Worm (Caenorhabditis elegans) whole organism, mixed stage, embryonic: ENCODE results near the gene lec-4.

Experiments used
- M03D4.4 ChIP-seq: sonication (generic microtip); optimal IDR thresholded peaks from 2 replicates; lab custom pipeline; 2017; ENCODE audit warnings: mild to moderate bottlenecking, missing genetic modification characterization, missing compliant biosample characterization
- bed-3 ChIP-seq: fragments of 200-800 bp; sonication (Bioruptor generic); optimal IDR thresholded peaks from 3 replicates; lab custom pipeline; 2018; ENCODE audit warnings: mild to moderate bottlenecking, missing genetic modification characterization, moderate library complexity, missing compliant biosample characterization
- blmp-1 ChIP-seq: fragments of 150-350 bp; optimal IDR thresholded peaks from 2 replicates; lab custom pipeline; 2014; ENCODE audit warnings: missing biosample characterization, missing genetic modification characterization
- ceh-39 ChIP-seq: fragments of 150-350 bp; optimal IDR thresholded peaks from 2 replicates; lab custom pipeline; 2014; ENCODE audit warnings: missing biosample characterization, missing genetic modification characterization
- ceh-43 ChIP-seq: fragments of 200-800 bp; sonication (Bioruptor generic); optimal IDR thresholded peaks from 2 replicates; lab custom pipeline; 2018; ENCODE audit warnings: mild to moderate bottlenecking, missing genetic modification characterization, moderate library complexity, missing compliant biosample characterization
- ceh-83 ChIP-seq: fragments of 200-800 bp; sonication (Bioruptor generic); optimal IDR thresholded peaks from 2 replicates; lab custom pipeline; 2018; ENCODE audit warnings: mild to moderate bottlenecking, missing genetic modification characterization, missing compliant biosample characterization
- ces-1 ChIP-seq: fragments of 150-350 bp; optimal IDR thresholded peaks from 2 replicates; lab custom pipeline; 2014; ENCODE audit warnings: missing biosample characterization, missing genetic modification reagents, missing genetic modification characterization
- cnd-1 ChIP-seq: fragments of 200-800 bp; sonication (Bioruptor generic); optimal IDR thresholded peaks from 2 replicates; lab custom pipeline; 2018; ENCODE audit warnings: mild to moderate bottlenecking, missing genetic modification characterization, missing compliant biosample characterization
- drap-1 ChIP-seq: fragments of 200-800 bp; sonication (Bioruptor generic); optimal IDR thresholded peaks from 3 replicates; lab custom pipeline; 2018; ENCODE audit warnings: mild to moderate bottlenecking, missing genetic modification characterization, missing compliant biosample characterization
- elt-1 ChIP-seq: sonication (generic microtip); optimal IDR thresholded peaks from 2 replicates; lab custom pipeline; 2017; ENCODE audit warnings: missing genetic modification characterization, mild to moderate bottlenecking, missing compliant biosample characterization, antibody characterized with exemption, moderate library complexity, borderline replicate concordance; ENCODE audit not compliant: insufficient read depth
- elt-3 ChIP-seq: fragments of 150-350 bp; optimal IDR thresholded peaks from 2 replicates; lab custom pipeline; 2014; ENCODE audit warnings: missing biosample characterization, missing genetic modification characterization
- flh-1 ChIP-seq: fragments of 200-800 bp; sonication (Bioruptor generic); optimal IDR thresholded peaks from 2 replicates; lab custom pipeline; 2018; ENCODE audit warnings: mild to moderate bottlenecking, missing genetic modification characterization, moderate library complexity, missing compliant biosample characterization
- ham-2 ChIP-seq: fragments of 200-800 bp; sonication (Bioruptor generic); optimal IDR thresholded peaks from 2 replicates; lab custom pipeline; 2018; ENCODE audit warnings: mild to moderate bottlenecking, missing genetic modification characterization, missing compliant biosample characterization
- hlh-1 ChIP-seq: fragments of 150-350 bp; optimal IDR thresholded peaks from 2 replicates; lab custom pipeline; 2014; ENCODE audit warnings: missing biosample characterization, missing genetic modification reagents, missing genetic modification characterization
- lin-13 ChIP-seq: fragments of 150-350 bp; optimal IDR thresholded peaks from 2 replicates; lab custom pipeline; 2014; ENCODE audit warnings: missing biosample characterization, missing genetic modification characterization
- lin-32 ChIP-seq: fragments of 200-800 bp; sonication (Bioruptor generic); optimal IDR thresholded peaks from 2 replicates; lab custom pipeline; 2018; ENCODE audit warnings: mild to moderate bottlenecking, missing genetic modification characterization, missing compliant biosample characterization
- lsy-2 ChIP-seq: fragments of 150-350 bp; optimal IDR thresholded peaks from 2 replicates; lab custom pipeline; 2014; ENCODE audit warnings: missing biosample characterization, missing genetic modification characterization
- mab-5 ChIP-seq: fragments of 150-350 bp; optimal IDR thresholded peaks from 2 replicates; lab custom pipeline; 2014; ENCODE audit warnings: missing biosample characterization, missing genetic modification characterization
- mep-1 ChIP-seq: fragments of 150-350 bp; optimal IDR thresholded peaks from 2 replicates; lab custom pipeline; 2017; ENCODE audit warnings: missing biosample characterization, missing genetic modification reagents, missing genetic modification characterization, inconsistent platforms
- mls-2 ChIP-seq: sonication (generic microtip); optimal IDR thresholded peaks from 2 replicates; lab custom pipeline; 2016; ENCODE audit warnings: mild to moderate bottlenecking, missing genetic modification characterization, moderate library complexity, missing compliant biosample characterization
- nhr-12 ChIP-seq: fragments of 150-350 bp; optimal IDR thresholded peaks from 2 replicates; lab custom pipeline; 2014; ENCODE audit warnings: missing biosample characterization, missing genetic modification characterization
- nhr-2 ChIP-seq: fragments of 150-350 bp; optimal IDR thresholded peaks from 2 replicates; lab custom pipeline; 2014; ENCODE audit warnings: missing biosample characterization, missing genetic modification characterization
- nhr-237 ChIP-seq: fragments of 150-350 bp; optimal IDR thresholded peaks from 2 replicates; lab custom pipeline; 2014; ENCODE audit warnings: missing biosample characterization, missing genetic modification characterization
- nhr-28 ChIP-seq: fragments of 150-350 bp; optimal IDR thresholded peaks from 2 replicates; lab custom pipeline; 2014; ENCODE audit warnings: missing biosample characterization, missing genetic modification characterization
- nhr-76 ChIP-seq: sonication (generic microtip); optimal IDR thresholded peaks from 2 replicates; lab custom pipeline; 2017; ENCODE audit warnings: missing biosample characterization, missing genetic modification characterization
- pha-4 ChIP-seq: fragments of 150-350 bp; optimal IDR thresholded peaks from 2 replicates; lab custom pipeline; 2018; ENCODE audit warnings: missing biosample characterization, missing genetic modification reagents, missing genetic modification characterization
- sem-2 ChIP-seq: fragments of 200-800 bp; sonication (Bioruptor generic); optimal IDR thresholded peaks from 2 replicates; lab custom pipeline; 2018; ENCODE audit warnings: mild to moderate bottlenecking, missing genetic modification characterization, missing compliant biosample characterization
- snpc-4 ChIP-seq: fragments of 150-350 bp; optimal IDR thresholded peaks from 2 replicates; lab custom pipeline; 2014; ENCODE audit warnings: missing biosample characterization, missing genetic modification characterization
- sptf-1 ChIP-seq: sonication (generic microtip); optimal IDR thresholded peaks from 2 replicates; lab custom pipeline; 2017; ENCODE audit warnings: mild to moderate bottlenecking, missing genetic modification characterization, moderate library complexity, missing compliant biosample characterization
- tbx-8 ChIP-seq: fragments of 200-800 bp; sonication (Bioruptor generic); optimal IDR thresholded peaks from 2 replicates; lab custom pipeline; 2018; ENCODE audit warnings: mild to moderate bottlenecking, missing genetic modification characterization, moderate library complexity, missing compliant biosample characterization
- unc-120 ChIP-seq: sonication (generic microtip); optimal IDR thresholded peaks from 2 replicates; lab custom pipeline; 2017; ENCODE audit warnings: missing genetic modification characterization, missing compliant biosample characterization; ENCODE audit not compliant: poor library complexity, severe bottlenecking
- unc-39 ChIP-seq: fragments of 150-350 bp; optimal IDR thresholded peaks from 2 replicates; lab custom pipeline; 2014; ENCODE audit warnings: missing biosample characterization, missing genetic modification characterization
- unc-62 ChIP-seq: fragments of 150-350 bp; optimal IDR thresholded peaks from 2 replicates; lab custom pipeline; 2014; ENCODE audit warnings: missing biosample characterization, missing genetic modification reagents, missing genetic modification characterization
- zip-8 ChIP-seq: fragments of 150-350 bp; optimal IDR thresholded peaks from 2 replicates; lab custom pipeline; 2014; ENCODE audit warnings: missing biosample characterization, missing genetic modification characterization

The lec-4 gene

ce11 chrIII:3765460-3765859 lies 7.7 kb downstream of the lec-4 start, which contains the start of gene C44F1.1:
Gene C44F1.1 (minus strand): TSS chrIII:3765560.
- TF ChIP-seq tbx-8 = no peak
- peak; percentile 34 for TF ChIP-seq zip-8

- TF ChIP-seq elt-3 (tag; lab: Kevin White, UChicago) = no peak
- TF ChIP-seq cnd-1 (tag; lab: Kevin White, UChicago) = no peak
- no peak for TF ChIP-seq nhr-76 (tag; lab: Kevin White, UChicago)
- no peak for TF ChIP-seq sptf-1
- no peak for TF ChIP-seq mab-5 (tag; lab: Kevin White, UChicago)
- TF ChIP-seq sem-2 (GFP tag; lab: Kevin White, UChicago) = no peak
- TF ChIP-seq drap-1 (GFP tag; lab: Kevin White, UChicago) = no peak
Observed at ce11 chrIII:3764584-3764983, 8.5 kb downstream of the lec-4 start.

- TF ChIP-seq flh-1 (no peak), sem-2 (GFP tag; lab: Kevin White, UChicago) (no peak), ces-1 (GFP tag; lab: Kevin White, UChicago) (no peak), unc-120 (no peak), mls-2 (tag; lab: Kevin White, UChicago) (no peak), lsy-2 (tag; lab: Kevin White, UChicago) (no peak), nhr-2 (no peak), blmp-1 (tag; lab: Kevin White, UChicago) (no peak), elt-1 (tag; lab: Kevin White, UChicago) (no peak), bed-3 (GFP tag; lab: Kevin White, UChicago) (no peak), unc-39 (tag; lab: Kevin White, UChicago) (no peak), ceh-83 (GFP tag; lab: Kevin White, UChicago) (no peak), ceh-39 (no peak), ham-2 (GFP tag; lab: Kevin White, UChicago) (no peak), pha-4 (tag; lab: Kevin White, UChicago) (no peak), tbx-8 (no peak), snpc-4 (no peak), nhr-28 (tag; lab: Kevin White, UChicago) (no peak)
Observed at ce11 chrIII:3764043-3764442, 9.1 kb downstream of the lec-4 start.

- TF ChIP-seq unc-120 (no peak), ces-1 (GFP tag; lab: Kevin White, UChicago) (no peak)
- TF ChIP-seq, all 35 proteins: peak for 0
Observed at ce11 chrIII:3759312-3759711, 13.8 kb downstream of the lec-4 start, which contains the start of gene arcp-1. Gene arcp-1 (minus strand): TSS chrIII:3759412.

- TF ChIP-seq ceh-39 = no peak
- TF ChIP-seq lin-13 (tag; lab: Kevin White, UChicago) = no peak
- no peak for TF ChIP-seq ceh-43
- no peak for TF ChIP-seq snpc-4
- TF ChIP-seq elt-1 (tag; lab: Kevin White, UChicago) = no peak
- no peak for TF ChIP-seq unc-62 (GFP tag; lab: Kevin White, UChicago)
- TF ChIP-seq zip-8 = no peak
- no peak for TF ChIP-seq lin-32 (GFP tag; lab: Kevin White, UChicago)
Observed at ce11 chrIII:3745138-3745537, 28.0 kb downstream of the lec-4 start, which contains the start of gene lin-48. Gene lin-48 (plus strand): TSS chrIII:3745438.

- TF ChIP-seq hlh-1 (tag; lab: Kevin White, UChicago) = no peak
- TF ChIP-seq lin-32 (GFP tag; lab: Kevin White, UChicago) = no peak
- no peak for TF ChIP-seq ham-2 (GFP tag; lab: Kevin White, UChicago)
Observed at ce11 chrIII:3743367-3743766, 29.8 kb downstream of the lec-4 start.

- TF ChIP-seq ces-1 (GFP tag; lab: Kevin White, UChicago) (no peak), nhr-2 (no peak), mep-1 (tag; lab: Kevin White, UChicago) (no peak), sem-2 (GFP tag; lab: Kevin White, UChicago) (no peak), unc-39 (tag; lab: Kevin White, UChicago) (no peak), drap-1 (GFP tag; lab: Kevin White, UChicago) (no peak), elt-3 (tag; lab: Kevin White, UChicago) (no peak), nhr-12 (tag; lab: Kevin White, UChicago) (no peak), sptf-1 (no peak), nhr-237 (tag; lab: Kevin White, UChicago) (no peak), mab-5 (tag; lab: Kevin White, UChicago) (no peak), ceh-39 (no peak), M03D4.4 (tag; lab: Kevin White, UChicago) (no peak)
Observed at ce11 chrIII:3742090-3742489, 31.0 kb downstream of the lec-4 start.
